Worm (Caenorhabditis elegans) whole organism, early embryonic: ENCODE data around the gene F40E10.5.

Source experiments
- ceh-36 ChIP-seq: sonication (generic microtip); optimal IDR thresholded peaks from 2 replicates; lab custom pipeline; 2016; ENCODE audit warnings: missing genetic modification characterization, inconsistent platforms, missing compliant biosample characterization
- tra-4 ChIP-seq: sonication (generic microtip); optimal IDR thresholded peaks from 2 replicates; lab custom pipeline; 2017; ENCODE audit warnings: missing genetic modification characterization, missing compliant biosample characterization

F40E10.5 gene

DNA sequence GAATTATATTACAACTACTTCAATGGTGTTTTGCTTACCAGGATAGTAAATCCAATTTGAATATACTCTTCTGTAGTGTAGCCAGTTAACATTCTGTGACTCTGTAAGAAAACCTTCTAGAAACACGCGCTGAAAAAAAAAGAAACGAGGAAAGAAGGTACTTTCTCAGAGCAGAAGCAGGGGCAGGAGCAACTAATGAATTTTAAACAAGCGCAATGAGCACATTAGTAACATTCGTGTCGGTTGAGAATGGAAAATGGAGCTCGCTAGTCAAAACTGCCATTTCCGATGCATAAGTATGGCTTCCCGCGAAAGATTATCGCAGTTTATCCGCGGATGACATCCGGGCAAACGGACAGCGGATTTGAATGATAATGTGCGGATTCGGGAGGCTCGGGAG is 50.3 kb downstream of the F40E10.5 start, which contains the start of gene C05G5.3:
Gene C05G5.3, minus strand, starts transcription at position 101 of the 400 bp plus-strand sequence.
- TF ChIP-seq tra-4, result no peak
- TF ChIP-seq ceh-36 (tag; lab: Kevin White, UChicago), result no peak
